Worm (Caenorhabditis elegans) whole organism, L1 larva: ENCODE measurements around the gene frl-1.

Experiments used
- C16A3.4 ChIP-seq: fragments of 150-350 bp; optimal IDR thresholded peaks from 2 replicates; lab custom pipeline; 2014; ENCODE audit warnings: missing biosample characterization, missing genetic modification characterization
- alr-1 ChIP-seq: fragments of 200-800 bp; sonication (Bioruptor generic); optimal IDR thresholded peaks from 2 replicates; lab custom pipeline; 2018; ENCODE audit warnings: borderline replicate concordance, mild to moderate bottlenecking, missing genetic modification characterization, missing compliant biosample characterization
- lin-39 ChIP-seq: fragments of 150-350 bp; optimal IDR thresholded peaks from 2 replicates; lab custom pipeline; 2014; ENCODE audit warnings: missing biosample characterization, missing genetic modification reagents, missing genetic modification characterization
- nhr-76 ChIP-seq: sonication (generic microtip); optimal IDR thresholded peaks from 2 replicates; lab custom pipeline; 2017; ENCODE audit warnings: missing biosample characterization, missing genetic modification characterization
- zag-1 ChIP-seq: fragments of 150-350 bp; optimal IDR thresholded peaks from 2 replicates; lab custom pipeline; 2014; ENCODE audit warnings: missing biosample characterization, missing genetic modification characterization

- TF ChIP-seq nhr-76 (tag; lab: Kevin White, UChicago) (no peak), alr-1 (tag; lab: Kevin White, UChicago) (no peak), lin-39 (tag; lab: Kevin White, UChicago) (no peak), zag-1 (no peak), C16A3.4 (tag; lab: Kevin White, UChicago) (no peak)
Measured at ce11 chrIII:2115322-2115721, 8.6 kb upstream of the frl-1 start.
